Fruit fly (Drosophila melanogaster) whole organism, wandering third instar larva: ENCODE measurements around the gene vret.

Source experiments
- Abd-B ChIP-seq: fragments of >200 bp; optimal IDR thresholded peaks from 2 replicates; lab custom pipeline; 2017; ENCODE audit warnings: missing biosample characterization, missing genetic modification characterization
- CG32264 ChIP-seq: fragments of 200-800 bp; sonication (Bioruptor generic); optimal IDR thresholded peaks from 2 replicates; lab custom pipeline; 2016; ENCODE audit warnings: missing biosample characterization, missing genetic modification characterization
- CG9705 ChIP-seq: fragments of 200-800 bp; sonication (Bioruptor generic); optimal IDR thresholded peaks from 2 replicates; lab custom pipeline; 2018; ENCODE audit warnings: missing biosample characterization, mild to moderate bottlenecking, missing genetic modification characterization
- CrebA ChIP-seq: fragments of 200-800 bp; sonication (Bioruptor generic); optimal IDR thresholded peaks from 2 replicates; lab custom pipeline; 2016; ENCODE audit warnings: missing biosample characterization, mild to moderate bottlenecking, missing genetic modification characterization, borderline replicate concordance
- Dfd ChIP-seq: fragments of >200 bp; optimal IDR thresholded peaks from 2 replicates; lab custom pipeline; 2017; ENCODE audit warnings: missing biosample characterization, missing genetic modification characterization
- Dif ChIP-seq: fragments of 200-275, 200-300 bp; sonication (Bioruptor generic); optimal IDR thresholded peaks from 2 replicates; lab custom pipeline; 2018; ENCODE audit warnings: missing biosample characterization, missing genetic modification characterization; ENCODE audit not compliant: partially characterized antibody
- GATAd ChIP-seq: sonication (Bioruptor generic); optimal IDR thresholded peaks from 2 replicates; lab custom pipeline; 2016; ENCODE audit warnings: missing biosample characterization, missing genetic modification characterization
- HLH106 ChIP-seq: fragments of 200-800 bp; optimal IDR thresholded peaks from 3 replicates; lab custom pipeline; 2019; ENCODE audit warnings: missing biosample characterization, mild to moderate bottlenecking, missing genetic modification characterization, moderate library complexity
- Hnf4 ChIP-seq: fragments of 200-800 bp; sonication (Bioruptor generic); optimal IDR thresholded peaks from 2 replicates; lab custom pipeline; 2016; ENCODE audit warnings: missing biosample characterization, mild to moderate bottlenecking, missing genetic modification characterization
- Hr83 ChIP-seq: fragments of 200-300 bp; sonication (Bioruptor generic); optimal IDR thresholded peaks from 2 replicates; lab custom pipeline; 2016; ENCODE audit warnings: missing biosample characterization, mild to moderate bottlenecking, missing genetic modification characterization, moderate library complexity; ENCODE audit not compliant: poor library complexity, severe bottlenecking
- Jra ChIP-seq: sonication (Bioruptor generic); optimal IDR thresholded peaks from 2 replicates; lab custom pipeline; 2016; ENCODE audit warnings: missing biosample characterization, missing genetic modification characterization
- Mio ChIP-seq: sonication (Bioruptor generic); optimal IDR thresholded peaks from 2 replicates; lab custom pipeline; 2016; ENCODE audit warnings: missing biosample characterization, missing genetic modification characterization
- Myc ChIP-seq: fragments of >200 bp; optimal IDR thresholded peaks from 2 replicates; lab custom pipeline; 2017
- N ChIP-seq: fragments of >200 bp; optimal IDR thresholded peaks from 2 replicates; lab custom pipeline; 2018; ENCODE audit warnings: missing biosample characterization, missing external identifiers, missing genetic modification characterization
- Rel ChIP-seq, 2 experiments: fragments of 200-800 bp; sonication (Bioruptor generic) in 1 of 2; optimal IDR thresholded peaks; 2 replicates in 1 of 2; 3 replicates in 1 of 2; lab custom pipeline; 2016 to 2019; ENCODE audit warnings: mild to moderate bottlenecking in 2 of 2, missing biosample characterization in 2 of 2, missing genetic modification characterization in 2 of 2, moderate library complexity in 1 of 2
- Sp1 ChIP-seq: fragments of 200-800 bp; sonication (Bioruptor generic); optimal IDR thresholded peaks from 3 replicates; lab custom pipeline; 2019; ENCODE audit warnings: missing biosample characterization, mild to moderate bottlenecking, missing genetic modification characterization, moderate library complexity
- Vsx2 ChIP-seq: fragments of 200-300, 225-300 bp; sonication (Bioruptor generic); optimal IDR thresholded peaks from 2 replicates; lab custom pipeline; 2018; ENCODE audit warnings: missing biosample characterization, missing genetic modification characterization; ENCODE audit not compliant: partially characterized antibody
- br ChIP-seq: fragments of 200-800 bp; sonication (Bioruptor generic); optimal IDR thresholded peaks from 2 replicates; lab custom pipeline; 2016; ENCODE audit warnings: missing biosample characterization, missing genetic modification characterization
- brk ChIP-seq: fragments of 200-800 bp; sonication (Bioruptor generic); optimal IDR thresholded peaks from 2 replicates; lab custom pipeline; 2016; ENCODE audit warnings: missing biosample characterization, mild to moderate bottlenecking, missing genetic modification characterization
- dl ChIP-seq, 2 experiments: fragments of 175-275, 200-275 bp in 1 of 2; fragments of 200-275 bp in 1 of 2; sonication (Bioruptor generic); optimal IDR thresholded peaks; lab custom pipeline; 2018; ENCODE audit warnings: mild to moderate bottlenecking in 2 of 2, missing biosample characterization in 2 of 2, missing genetic modification characterization in 2 of 2, moderate library complexity in 2 of 2; ENCODE audit not compliant: partially characterized antibody in 2 of 2, insufficient read depth in 1 of 2
- dmrt93B ChIP-seq: fragments of 200-800 bp; sonication (Bioruptor generic); optimal IDR thresholded peaks from 2 replicates; lab custom pipeline; 2018; ENCODE audit warnings: missing biosample characterization, mild to moderate bottlenecking, missing genetic modification characterization
- dsf ChIP-seq: sonication (Bioruptor generic); optimal IDR thresholded peaks from 2 replicates; lab custom pipeline; 2016; ENCODE audit warnings: missing biosample characterization, missing genetic modification characterization, borderline replicate concordance
- ey ChIP-seq: fragments of 200-800 bp; sonication (Bioruptor generic); optimal IDR thresholded peaks from 2 replicates; lab custom pipeline; 2016; ENCODE audit warnings: missing biosample characterization, missing genetic modification characterization
- foxo ChIP-seq, 2 experiments: fragments of 200-800 bp; sonication (Bioruptor generic); optimal IDR thresholded peaks; 2 replicates in 1 of 2; 3 replicates in 1 of 2; lab custom pipeline; 2016 to 2017; ENCODE audit warnings: missing biosample characterization in 2 of 2, missing genetic modification characterization in 2 of 2
- fru ChIP-seq: fragments of 200-800 bp; sonication (Bioruptor generic); optimal IDR thresholded peaks from 3 replicates; lab custom pipeline; 2016; ENCODE audit warnings: missing biosample characterization, mild to moderate bottlenecking, missing genetic modification characterization
- jim ChIP-seq: fragments of 175-275, 200-325 bp; sonication (Bioruptor generic); optimal IDR thresholded peaks from 2 replicates; lab custom pipeline; 2016; ENCODE audit warnings: missing biosample characterization, mild to moderate bottlenecking, missing genetic modification characterization
- lola ChIP-seq: fragments of >200 bp; optimal IDR thresholded peaks from 2 replicates; lab custom pipeline; 2017; ENCODE audit warnings: missing biosample characterization, missing genetic modification characterization
- pan ChIP-seq: fragments of >200 bp; optimal IDR thresholded peaks from 2 replicates; lab custom pipeline; 2017
- psq ChIP-seq: fragments of 200-800 bp; sonication (Bioruptor generic); optimal IDR thresholded peaks from 3 replicates; lab custom pipeline; 2017; ENCODE audit warnings: missing biosample characterization, mild to moderate bottlenecking, missing genetic modification characterization, moderate library complexity
- rgr ChIP-seq: fragments of 200-800 bp; sonication (Bioruptor generic); optimal IDR thresholded peaks from 3 replicates; lab custom pipeline; 2016; ENCODE audit warnings: missing biosample characterization, mild to moderate bottlenecking, missing genetic modification characterization
- sage ChIP-seq: fragments of 200-800 bp; sonication (Bioruptor generic); optimal IDR thresholded peaks from 2 replicates; lab custom pipeline; 2016; ENCODE audit warnings: missing biosample characterization, mild to moderate bottlenecking, missing genetic modification characterization
- sv ChIP-seq: fragments of 200-800 bp; sonication (Bioruptor generic); optimal IDR thresholded peaks from 3 replicates; lab custom pipeline; 2016; ENCODE audit warnings: missing biosample characterization, missing genetic modification characterization
- usp ChIP-seq: fragments of >200 bp; optimal IDR thresholded peaks from 2 replicates; lab custom pipeline; 2017; ENCODE audit warnings: missing biosample characterization, missing genetic modification characterization
- woc ChIP-seq: sonication (Bioruptor generic); optimal IDR thresholded peaks from 2 replicates; lab custom pipeline; 2016; ENCODE audit warnings: missing biosample characterization, mild to moderate bottlenecking, missing genetic modification characterization

The vret gene

dm6 chr3R:22707178-22707577 lies 38.2 kb downstream of the vret start, which contains the start of gene CG13842:
Gene CG13842, minus strand, starts transcription at chr3R:22707278.
- TF ChIP-seq br (GFP tag; lab: Kevin White, UChicago) (no peak), lola (no peak), dsf (GFP tag; lab: Kevin White, UChicago) (no peak), Dfd (GFP tag; lab: Kevin White, UChicago) (no peak), brk (no peak), Hr83 (GFP tag; lab: Kevin White, UChicago) (no peak), CrebA (GFP tag; lab: Kevin White, UChicago) (no peak), foxo (GFP tag; optimal IDR thresholded peaks at IDR 0.05; lab: Kevin White, UChicago) (no peak), fru (GFP tag; lab: Kevin White, UChicago) (no peak), Mio (GFP tag; lab: Kevin White, UChicago) (no peak), GATAd (GFP tag; lab: Kevin White, UChicago) (no peak), dl (GFP tag; optimal IDR thresholded peaks at IDR 0.05; lab: Kevin White, UChicago; ENCODE audit: insufficient read depth in 1 of 2, partially characterized antibody in 2 of 2) (no peak), Jra (GFP tag; lab: Kevin White, UChicago) (no peak), Myc (lab: Kevin White, UChicago) (no peak), jim (GFP tag; lab: Kevin White, UChicago) (no peak)

dm6 chr3R:22701793-22702192 lies 43.6 kb downstream of the vret start, which contains the start of the genes CG6972 and CCAP:
Gene CG6972, plus strand, starts transcription at chr3R:22702007.
Gene CCAP, minus strand, starts transcription at chr3R:22702084.
- no peak for TF ChIP-seq psq (GFP tag; lab: Kevin White, UChicago)
- TF ChIP-seq br (GFP tag; lab: Kevin White, UChicago), result no peak
- TF ChIP-seq sv, result no peak
- no peak for TF ChIP-seq CrebA (GFP tag; lab: Kevin White, UChicago)
- no peak for TF ChIP-seq Jra (GFP tag; lab: Kevin White, UChicago)
- no peak for TF ChIP-seq usp (GFP tag; lab: Kevin White, UChicago)
- TF ChIP-seq N (GFP tag; lab: Kevin White, UChicago), result no peak
- TF ChIP-seq brk, result no peak
- TF ChIP-seq pan (lab: Kevin White, UChicago), result no peak
- no peak for TF ChIP-seq woc (GFP tag; lab: Kevin White, UChicago)
- no peak for TF ChIP-seq dmrt93B (GFP tag; lab: Kevin White, UChicago)
- TF ChIP-seq CG32264 (GFP tag; lab: Kevin White, UChicago), result no peak
- no peak for TF ChIP-seq Dif (GFP tag; lab: Kevin White, UChicago)
- TF ChIP-seq Abd-B (GFP tag; lab: Kevin White, UChicago), result no peak
- TF ChIP-seq GATAd (GFP tag; lab: Kevin White, UChicago), result no peak

- TF ChIP-seq Sp1 (GFP tag; lab: Kevin White, UChicago) (no peak), psq (GFP tag; lab: Kevin White, UChicago) (no peak), ey (GFP tag; lab: Kevin White, UChicago) (no peak), CrebA (GFP tag; lab: Kevin White, UChicago) (no peak), lola (no peak), pan (lab: Kevin White, UChicago) (no peak), fru (GFP tag; lab: Kevin White, UChicago) (peak; percentile 65), CG9705 (GFP tag; lab: Kevin White, UChicago) (no peak), Dif (GFP tag; lab: Kevin White, UChicago) (peak; percentile 25), dmrt93B (GFP tag; lab: Kevin White, UChicago) (no peak), Rel (GFP tag; optimal IDR thresholded peaks at IDR 0.05; lab: Kevin White, UChicago) (no peak), Rel (tag; optimal IDR thresholded peaks at IDR 0.05; lab: Kevin White, UChicago) (no peak), dl (GFP tag; optimal IDR thresholded peaks at IDR 0.05; lab: Kevin White, UChicago; ENCODE audit: insufficient read depth in 1 of 2, partially characterized antibody in 2 of 2) (no peak), sv (no peak), HLH106 (no peak), CG32264 (GFP tag; lab: Kevin White, UChicago) (no peak), sage (GFP tag; lab: Kevin White, UChicago) (no peak), Dfd (GFP tag; lab: Kevin White, UChicago) (no peak), Mio (GFP tag; lab: Kevin White, UChicago) (no peak)
Measured at dm6 chr3R:22698208-22698607, 47.2 kb downstream of the vret start, which contains the start of gene Cyp6d4. Gene Cyp6d4, plus strand, starts transcription at chr3R:22698319.

- TF ChIP-seq Dif (GFP tag; lab: Kevin White, UChicago), result no peak
- no peak for TF ChIP-seq Dfd (GFP tag; lab: Kevin White, UChicago)
- no peak for TF ChIP-seq jim (GFP tag; lab: Kevin White, UChicago)
- no peak for TF ChIP-seq Hr83 (GFP tag; lab: Kevin White, UChicago)
- TF ChIP-seq Sp1 (GFP tag; lab: Kevin White, UChicago), result no peak
- no peak for TF ChIP-seq Mio (GFP tag; lab: Kevin White, UChicago)
- TF ChIP-seq Hnf4 (GFP tag; lab: Kevin White, UChicago), result no peak
- no peak for TF ChIP-seq lola
- TF ChIP-seq HLH106, result no peak
- TF ChIP-seq CG32264 (GFP tag; lab: Kevin White, UChicago), result no peak
- no peak for TF ChIP-seq fru (GFP tag; lab: Kevin White, UChicago)
- TF ChIP-seq rgr (GFP tag; lab: Kevin White, UChicago), result no peak
- no peak for TF ChIP-seq Vsx2
- no peak for TF ChIP-seq GATAd (GFP tag; lab: Kevin White, UChicago)
Measured at dm6 chr3R:22694659-22695058, 50.7 kb downstream of the vret start, which contains the start of gene cd. Gene cd, plus strand, starts transcription at chr3R:22694959.
